Fruit fly (Drosophila melanogaster) whole organism, embryonic: ENCODE data around the gene KP78b.

Experiments used
- CG10147 ChIP-seq: fragments of 200-800 bp; sonication (Bioruptor generic); optimal IDR thresholded peaks from 2 replicates; lab custom pipeline; 2019; ENCODE audit warnings: missing biosample characterization, mild to moderate bottlenecking, missing genetic modification characterization, moderate library complexity
- CG12104 ChIP-seq: fragments of 200-800 bp; sonication (Bioruptor generic); optimal IDR thresholded peaks from 3 replicates; lab custom pipeline; 2016; ENCODE audit warnings: missing biosample characterization, missing genetic modification characterization
- CG12391 ChIP-seq: fragments of 200-800 bp; sonication (Bioruptor generic); optimal IDR thresholded peaks from 3 replicates; lab custom pipeline; 2018; ENCODE audit warnings: missing biosample characterization, mild to moderate bottlenecking, missing genetic modification characterization, moderate library complexity
- CG14014 ChIP-seq: fragments of 200-800 bp; sonication (Bioruptor generic); IDR thresholded peaks from 2 replicates; pipeline ENCODE4 v1.3.6; 2022; ENCODE audit warnings: missing biosample characterization, missing genetic modification characterization
- CG14667 ChIP-seq: fragments of 200-800 bp; sonication (Bioruptor generic); IDR thresholded peaks from 2 replicates; pipeline ENCODE4 v1.3.6; 2022; ENCODE audit warnings: missing biosample characterization, missing genetic modification characterization
- CG15479 ChIP-seq: fragments of 200-800 bp; sonication (Bioruptor generic); optimal IDR thresholded peaks from 3 replicates; lab custom pipeline; 2019; ENCODE audit warnings: missing biosample characterization, mild to moderate bottlenecking, missing genetic modification characterization, moderate library complexity
- CG1647 ChIP-seq: fragments of 200-800 bp; sonication (Bioruptor generic); optimal IDR thresholded peaks from 3 replicates; lab custom pipeline; 2016; ENCODE audit warnings: missing biosample characterization, missing genetic modification characterization
- CG16779 ChIP-seq: fragments of 200-800 bp; sonication (Bioruptor generic); IDR thresholded peaks from 2 replicates; pipeline ENCODE4 v1.3.6; 2022; ENCODE audit warnings: missing biosample characterization, missing genetic modification characterization
- CG16815 ChIP-seq: fragments of 200-800 bp; sonication (Bioruptor generic); optimal IDR thresholded peaks from 3 replicates; lab custom pipeline; 2017; ENCODE audit warnings: missing biosample characterization, mild to moderate bottlenecking, missing genetic modification characterization
- CG18262 ChIP-seq: fragments of 200-800 bp; optimal IDR thresholded peaks from 3 replicates; lab custom pipeline; 2019; ENCODE audit warnings: missing biosample characterization, mild to moderate bottlenecking, missing genetic modification characterization, moderate library complexity
- CG2199 ChIP-seq: fragments of 200-800 bp; sonication (Bioruptor generic); IDR thresholded peaks from 3 replicates; pipeline ENCODE4 v1.3.6; 2022; ENCODE audit warnings: missing biosample characterization, missing genetic modification characterization
- CG2875 ChIP-seq: fragments of 200-800 bp; sonication (Bioruptor generic); optimal IDR thresholded peaks from 2 replicates; lab custom pipeline; 2017; ENCODE audit warnings: missing biosample characterization, mild to moderate bottlenecking, missing genetic modification characterization, missing genetic modification reagents
- CG3163 ChIP-seq: fragments of 200-800 bp; sonication (Bioruptor generic); optimal IDR thresholded peaks from 3 replicates; lab custom pipeline; 2016; ENCODE audit warnings: missing biosample characterization, missing genetic modification characterization
- CG4328 ChIP-seq: fragments of 200-800 bp; sonication (Bioruptor generic); optimal IDR thresholded peaks from 3 replicates; lab custom pipeline; 2017; ENCODE audit warnings: missing biosample characterization, missing genetic modification reagents, missing genetic modification characterization
- CG6175 ChIP-seq: fragments of 200-800 bp; sonication (Bioruptor generic); IDR thresholded peaks from 3 replicates; pipeline ENCODE4 v1.3.6; 2022; ENCODE audit warnings: missing biosample characterization, missing genetic modification characterization
- CG6689 ChIP-seq: fragments of 200-800 bp; sonication (Bioruptor generic); IDR thresholded peaks from 2 replicates; pipeline ENCODE4 v1.3.6; 2022; ENCODE audit warnings: missing biosample characterization, missing genetic modification characterization
- CG6813 ChIP-seq: fragments of 200-800 bp; sonication (Bioruptor generic); optimal IDR thresholded peaks from 2 replicates; lab custom pipeline; 2017; ENCODE audit warnings: missing biosample characterization, missing genetic modification characterization, mild to moderate bottlenecking, moderate library complexity, missing genetic modification reagents
- CG8388 ChIP-seq: fragments of 200-800 bp; sonication (Bioruptor generic); optimal IDR thresholded peaks from 2 replicates; lab custom pipeline; 2019; ENCODE audit warnings: missing biosample characterization, mild to moderate bottlenecking, missing genetic modification characterization, moderate library complexity
- CG8924 ChIP-seq: fragments of 200-800 bp; optimal IDR thresholded peaks from 3 replicates; lab custom pipeline; 2019; ENCODE audit warnings: missing biosample characterization, mild to moderate bottlenecking, missing genetic modification characterization, moderate library complexity
- D19A ChIP-seq: fragments of 200-800 bp; optimal IDR thresholded peaks from 3 replicates; lab custom pipeline; 2019; ENCODE audit warnings: missing biosample characterization, mild to moderate bottlenecking, missing genetic modification characterization, moderate library complexity
- Dad ChIP-seq: fragments of 200-800 bp; sonication (Bioruptor generic); optimal IDR thresholded peaks from 3 replicates; lab custom pipeline; 2016; ENCODE audit warnings: missing biosample characterization, missing genetic modification characterization
- Dref ChIP-seq: fragments of 200-800 bp; sonication (Bioruptor generic); IDR thresholded peaks from 2 replicates; pipeline ENCODE4 v1.3.6; 2022; ENCODE audit warnings: missing biosample characterization, missing genetic modification characterization
- HLH3B ChIP-seq: fragments of 200-800 bp; sonication (Bioruptor generic); IDR thresholded peaks from 2 replicates; pipeline ENCODE4 v1.3.6; 2022; ENCODE audit warnings: missing biosample characterization, missing genetic modification characterization
- Lim3 ChIP-seq: fragments of 200-800 bp; sonication (Bioruptor generic); IDR thresholded peaks from 2 replicates; pipeline ENCODE4 v1.3.6; 2022; ENCODE audit warnings: missing biosample characterization, missing genetic modification characterization
- Mes4 ChIP-seq: fragments of 200-800 bp; sonication (Bioruptor generic); optimal IDR thresholded peaks from 2 replicates; lab custom pipeline; 2016; ENCODE audit warnings: missing biosample characterization, missing genetic modification characterization
- NC2β ChIP-seq: fragments of 200-800 bp; sonication (Bioruptor generic); optimal IDR thresholded peaks from 2 replicates; lab custom pipeline; 2016; ENCODE audit warnings: missing biosample characterization, missing genetic modification characterization
- NfI ChIP-seq: fragments of 200-800 bp; sonication (Bioruptor generic); optimal IDR thresholded peaks from 3 replicates; lab custom pipeline; 2018; ENCODE audit warnings: missing biosample characterization, mild to moderate bottlenecking, missing genetic modification characterization, moderate library complexity
- Opbp ChIP-seq: fragments of 200-800 bp; sonication (Bioruptor generic); IDR thresholded peaks from 3 replicates; pipeline ENCODE4 v1.3.6; 2022; ENCODE audit warnings: missing biosample characterization, missing genetic modification characterization; ENCODE audit not compliant: partially characterized antibody
- PHDP ChIP-seq: fragments of 200-800 bp; sonication (Bioruptor generic); optimal IDR thresholded peaks from 3 replicates; lab custom pipeline; 2018; ENCODE audit warnings: missing biosample characterization, mild to moderate bottlenecking, missing genetic modification characterization, moderate library complexity
- Stat92E ChIP-seq, 3 experiments: fragments of >200 bp in 2 of 3; fragments of 200-800 bp in 1 of 3; sonication (Bioruptor generic) in 1 of 3; optimal IDR thresholded peaks; 2 replicates each; lab custom pipeline; 2017 to 2019; ENCODE audit warnings: missing biosample characterization in 3 of 3, missing genetic modification characterization in 3 of 3, mild to moderate bottlenecking in 1 of 3, moderate library complexity in 1 of 3
- TFAM ChIP-seq: fragments of 200-800 bp; sonication (Bioruptor generic); optimal IDR thresholded peaks from 2 replicates; lab custom pipeline; 2017; ENCODE audit warnings: missing biosample characterization, missing genetic modification characterization, inconsistent platforms
- Tbp ChIP-seq: fragments of >200 bp; optimal IDR thresholded peaks from 2 replicates; lab custom pipeline; 2018; ENCODE audit warnings: missing biosample characterization, missing genetic modification characterization
- az2 ChIP-seq: fragments of 200-800 bp; sonication (Bioruptor generic); optimal IDR thresholded peaks from 3 replicates; lab custom pipeline; 2016; ENCODE audit warnings: missing biosample characterization, missing genetic modification characterization
- bsh ChIP-seq, 2 experiments: fragments of 200-800 bp; sonication (Bioruptor generic); optimal IDR thresholded peaks; 2 replicates each; lab custom pipeline; 2017 to 2018; ENCODE audit warnings: mild to moderate bottlenecking in 2 of 2, missing biosample characterization in 2 of 2, missing genetic modification characterization in 2 of 2, moderate library complexity in 1 of 2
- cas ChIP-seq: fragments of 200-800 bp; sonication (Bioruptor generic); IDR thresholded peaks from 2 replicates; pipeline ENCODE4 v1.3.6; 2022; ENCODE audit warnings: missing biosample characterization, missing genetic modification characterization
- dm ChIP-seq: fragments of 200-800 bp; sonication (Bioruptor generic); optimal IDR thresholded peaks from 3 replicates; lab custom pipeline; 2016; ENCODE audit warnings: missing biosample characterization, missing genetic modification characterization
- emc ChIP-seq: fragments of 200-800 bp; sonication (Bioruptor generic); optimal IDR thresholded peaks from 2 replicates; lab custom pipeline; 2016; ENCODE audit warnings: missing biosample characterization, missing genetic modification characterization
- fd96Cb ChIP-seq: fragments of 200-800 bp; sonication (Bioruptor generic); optimal IDR thresholded peaks from 2 replicates; lab custom pipeline; 2018; ENCODE audit warnings: missing biosample characterization, mild to moderate bottlenecking, missing genetic modification characterization, moderate library complexity
- gt ChIP-seq: fragments of 200-800 bp; sonication (Bioruptor generic); IDR thresholded peaks from 2 replicates; pipeline ENCODE4 v1.3.6; 2022; ENCODE audit warnings: missing biosample characterization, missing genetic modification characterization
- hb ChIP-seq: fragments of 200-800 bp; sonication (Bioruptor generic); IDR thresholded peaks from 3 replicates; pipeline ENCODE4 v1.3.6; 2022; ENCODE audit warnings: missing biosample characterization, missing genetic modification characterization; ENCODE audit not compliant: partially characterized antibody
- hbn ChIP-seq: fragments of 200-800 bp; sonication (Bioruptor generic); IDR thresholded peaks from 2 replicates; pipeline ENCODE4 v1.3.6; 2022; ENCODE audit warnings: missing biosample characterization, missing genetic modification characterization; ENCODE audit not compliant: partially characterized antibody
- ind ChIP-seq: fragments of 200-800 bp; sonication (Bioruptor generic); optimal IDR thresholded peaks from 3 replicates; lab custom pipeline; 2016; ENCODE audit warnings: missing biosample characterization, missing genetic modification characterization
- lmd ChIP-seq: fragments of 200-800 bp; sonication (Bioruptor generic); IDR thresholded peaks from 2 replicates; pipeline ENCODE4 v1.3.6; 2022; ENCODE audit warnings: missing biosample characterization, missing genetic modification characterization
- mam ChIP-seq: fragments of 200-800 bp; sonication (Bioruptor generic); optimal IDR thresholded peaks from 3 replicates; lab custom pipeline; 2016; ENCODE audit warnings: missing biosample characterization, missing genetic modification characterization
- p53 ChIP-seq: fragments of 200-800 bp; sonication (Bioruptor generic); optimal IDR thresholded peaks from 2 replicates; lab custom pipeline; 2016; ENCODE audit warnings: missing biosample characterization, missing genetic modification characterization
- ro ChIP-seq: fragments of 200-800 bp; sonication (Bioruptor generic); IDR thresholded peaks from 2 replicates; pipeline ENCODE4 v1.3.6; 2022; ENCODE audit warnings: missing biosample characterization, missing genetic modification characterization
- scrt ChIP-seq: fragments of 200-800 bp; sonication (Bioruptor generic); optimal IDR thresholded peaks from 2 replicates; lab custom pipeline; 2018; ENCODE audit warnings: missing biosample characterization, mild to moderate bottlenecking, missing genetic modification characterization, moderate library complexity
- slp2 ChIP-seq: fragments of 200-800 bp; sonication (Bioruptor generic); optimal IDR thresholded peaks from 2 replicates; lab custom pipeline; 2016; ENCODE audit warnings: missing biosample characterization, missing genetic modification characterization
- unpg ChIP-seq: fragments of 200-800 bp; sonication (Bioruptor generic); optimal IDR thresholded peaks from 3 replicates; lab custom pipeline; 2018; ENCODE audit warnings: missing biosample characterization, mild to moderate bottlenecking, missing genetic modification characterization, moderate library complexity
- zen ChIP-seq: fragments of 200-800 bp; sonication (Bioruptor generic); optimal IDR thresholded peaks from 3 replicates; lab custom pipeline; 2018; ENCODE audit warnings: missing biosample characterization, mild to moderate bottlenecking, missing genetic modification characterization, moderate library complexity
- zfh2 ChIP-seq: fragments of 200-800 bp; sonication (Bioruptor generic); optimal IDR thresholded peaks from 2 replicates; lab custom pipeline; 2016; ENCODE audit warnings: missing biosample characterization, missing genetic modification characterization

The KP78b gene

dm6 chr3R:11368766-11369165, 15.8 kb upstream of the KP78b start (continued):
- TF ChIP-seq D19A, result peak; percentile 53
- TF ChIP-seq CG3163 (GFP tag; lab: Kevin White, UChicago), result no peak
- TF ChIP-seq CG16815 (GFP tag; lab: Kevin White, UChicago), result no peak
- TF ChIP-seq Mes4 (GFP tag; lab: Kevin White, UChicago), result peak; percentile 9
- TF ChIP-seq CG6813 (GFP tag; lab: Kevin White, UChicago), result peak; percentile 42
- TF ChIP-seq CG18262 (tag; lab: Kevin White, UChicago), result peak; percentile 88
- TF ChIP-seq Lim3 (GFP tag; lab: Robert Waterston, UW), result no peak
- peak; percentile 81 for TF ChIP-seq zen (tag; lab: Kevin White, UChicago)
- TF ChIP-seq ro, result no peak
- no peak for TF ChIP-seq CG16779 (GFP tag; lab: Robert Waterston, UW)
- TF ChIP-seq CG8388, result peak; percentile 59
- TF ChIP-seq CG15479 (GFP tag; lab: Kevin White, UChicago), result no peak
- TF ChIP-seq NfI (GFP tag; lab: Kevin White, UChicago), result no peak
- no peak for TF ChIP-seq scrt (GFP tag; lab: Kevin White, UChicago)
- TF ChIP-seq hb (GFP tag; lab: Robert Waterston, UW), result no peak
- no peak for TF ChIP-seq dm (GFP tag; lab: Kevin White, UChicago)
- TF ChIP-seq ind (GFP tag; lab: Kevin White, UChicago), result no peak
- peak; percentile 28; the same call in 1 of the 2 replicates for TF ChIP-seq lmd (GFP tag; lab: Robert Waterston, UW)
- no peak for TF ChIP-seq CG14667 (GFP tag; lab: Robert Waterston, UW)
- no peak for TF ChIP-seq cas (GFP tag; lab: Robert Waterston, UW)
- TF ChIP-seq CG6175 (GFP tag; lab: Robert Waterston, UW), result no peak
- TF ChIP-seq az2 (GFP tag; lab: Kevin White, UChicago), result peak; percentile 40
- peak; percentile 22 for TF ChIP-seq NC2β (GFP tag; lab: Kevin White, UChicago)
- no peak for TF ChIP-seq gt
- TF ChIP-seq TFAM (GFP tag; lab: Kevin White, UChicago), result no peak
- TF ChIP-seq Tbp (GFP tag; lab: Kevin White, UChicago), result no peak
- no peak for TF ChIP-seq CG2199 (GFP tag; lab: Robert Waterston, UW)
- no peak for TF ChIP-seq slp2 (GFP tag; lab: Kevin White, UChicago)
- TF ChIP-seq Dad (GFP tag; lab: Kevin White, UChicago), result no peak
- TF ChIP-seq CG12104 (GFP tag; lab: Kevin White, UChicago), result peak; percentile 23
- TF ChIP-seq Stat92E (GFP tag; optimal IDR thresholded peaks at IDR 0.05; lab: Kevin White, UChicago), result no peak
- no peak for TF ChIP-seq p53 (GFP tag; lab: Kevin White, UChicago)
- no peak for TF ChIP-seq CG14014 (GFP tag; lab: Robert Waterston, UW)
- TF ChIP-seq CG1647, result no peak
- peak; percentile 52; the same call in 1 of the 2 replicates for TF ChIP-seq CG6689 (GFP tag; lab: Robert Waterston, UW)
- no peak for TF ChIP-seq Opbp
- no peak for TF ChIP-seq emc (GFP tag; lab: Kevin White, UChicago)
- peak; percentile 73 for TF ChIP-seq CG12391 (tag; lab: Kevin White, UChicago)
- TF ChIP-seq CG2875 (GFP tag; lab: Kevin White, UChicago), result peak; percentile 23
- TF ChIP-seq hbn (GFP tag; lab: Robert Waterston, UW), result no peak
- TF ChIP-seq zfh2 (GFP tag; lab: Kevin White, UChicago), result no peak
- TF ChIP-seq mam, result no peak
- peak; percentile 54 for TF ChIP-seq fd96Cb (tag; lab: Kevin White, UChicago)
- TF ChIP-seq unpg (GFP tag; lab: Kevin White, UChicago), result no peak
- TF ChIP-seq CG10147 (GFP tag; lab: Kevin White, UChicago), result no peak
- TF ChIP-seq Dref (GFP tag; lab: Robert Waterston, UW), result no peak
- TF ChIP-seq CG8924, result peak; percentile 69
- no peak for TF ChIP-seq CG4328
- no peak for TF ChIP-seq PHDP (tag; lab: Kevin White, UChicago)
- no peak for TF ChIP-seq HLH3B (GFP tag; lab: Robert Waterston, UW)
- peak in 1 of 2 experiments; percentile 52 for TF ChIP-seq bsh (GFP tag; optimal IDR thresholded peaks at IDR 0.05; lab: Kevin White, UChicago)
